Worm (Caenorhabditis elegans): ENCODE results near the gene col-150.

ce11 chrV:10313953-10314352 is 19.5 kb upstream of the col-150 start, which contains the start of gene gcy-6:
- no peak for TF ChIP-seq unc-62 (GFP tag; optimal IDR thresholded peaks at IDR 0.05)
- no peak for TF ChIP-seq dsc-1 (tag; optimal IDR thresholded peaks at IDR 0.05)
- no peak for TF ChIP-seq unc-86 (tag; optimal IDR thresholded peaks at IDR 0.05)
- no peak for TF ChIP-seq lin-39 (tag; optimal IDR thresholded peaks at IDR 0.05)
